Worm (Caenorhabditis elegans): Measurements from ENCODE around the gene hum-8.
A peak's percentile ranks its signal among the peaks of the same experiment; 100 is the strongest.

Gene hum-8

DNA sequence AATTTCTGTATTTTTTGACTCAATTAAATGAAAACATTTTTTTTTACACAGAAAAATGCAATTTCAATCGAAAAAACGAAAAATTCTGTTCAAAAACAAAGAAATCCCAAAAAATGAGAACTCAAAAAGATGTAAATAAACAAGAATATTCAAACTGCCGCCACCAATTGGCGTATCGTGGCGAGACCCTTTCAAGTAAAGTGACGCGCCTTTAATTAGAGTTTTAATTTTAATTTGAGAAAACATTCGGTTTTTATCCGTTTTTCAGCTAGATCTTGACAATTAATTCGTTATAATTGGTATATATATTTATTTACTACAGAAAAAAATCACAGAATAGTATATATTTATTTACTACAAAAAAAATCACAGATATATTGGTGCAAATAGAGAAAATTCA lies 60.7 kb downstream of the hum-8 start:
- TF ChIP-seq lin-38 (GFP tag; IDR thresholded peaks at IDR 0.05) (peak; percentile 30; the same call in 1 of the 2 replicates), unc-130 (GFP tag; optimal IDR thresholded peaks at IDR 0.05) (peak; percentile 27), F49E8.2 (tag; optimal IDR thresholded peaks at IDR 0.05; ENCODE audit: borderline replicate concordance) (peak; percentile 21), aha-1 (tag) (peak; percentile 56), F37D6.2 (tag; optimal IDR thresholded peaks at IDR 0.05) (no peak), daf-16 (GFP tag; optimal IDR thresholded peaks at IDR 0.05) (no peak), daf-16 (tag; optimal IDR thresholded peaks at IDR 0.05) (peak; percentile 4), nhr-25 (tag; optimal IDR thresholded peaks at IDR 0.05; ENCODE audit: borderline replicate concordance, insufficient read depth) (no peak), unc-62 (GFP tag; optimal IDR thresholded peaks at IDR 0.05 in 1 of 2) (peak in 1 of 2 experiments; percentile 67), unc-62 (tag; optimal IDR thresholded peaks at IDR 0.05) (no peak)
